Fruit fly (Drosophila melanogaster): ENCODE measurements around the gene dgrn.

dm6 chr3R:5836536-5836935 lies 12.1 kb downstream of the dgrn start:
- TF ChIP-seq EcR (GFP tag; optimal IDR thresholded peaks at IDR 0.05) (no peak), psq (optimal IDR thresholded peaks at IDR 0.05) (no peak), Dll (optimal IDR thresholded peaks at IDR 0.05) (no peak)
